Worm (Caenorhabditis elegans): Measurements from ENCODE around the gene mrps-16.

mrps-16 gene

ce11 chrII:5522637-5523036 lies 48.5 kb downstream of the mrps-16 start, which contains the start of gene ZK177.11 (continued):
- no peak for TF ChIP-seq lag-1 (GFP tag; IDR thresholded peaks at IDR 0.05)
- no peak for TF ChIP-seq mel-28 (tag; optimal IDR thresholded peaks at IDR 0.05; ENCODE audit: borderline replicate concordance)
- no peak for TF ChIP-seq madf-6 (GFP tag; IDR thresholded peaks at IDR 0.05)
- no peak for TF ChIP-seq aptf-2 (GFP tag; conservative IDR thresholded peaks at IDR 0.05)
- TF ChIP-seq D2030.7 (GFP tag; IDR thresholded peaks at IDR 0.05) = no peak
- no peak for TF ChIP-seq lin-35 (GFP tag; optimal IDR thresholded peaks at IDR 0.05)

All from whole organism, young adult.